Fruit fly (Drosophila melanogaster): ENCODE data around the gene CG33700.

DNA sequence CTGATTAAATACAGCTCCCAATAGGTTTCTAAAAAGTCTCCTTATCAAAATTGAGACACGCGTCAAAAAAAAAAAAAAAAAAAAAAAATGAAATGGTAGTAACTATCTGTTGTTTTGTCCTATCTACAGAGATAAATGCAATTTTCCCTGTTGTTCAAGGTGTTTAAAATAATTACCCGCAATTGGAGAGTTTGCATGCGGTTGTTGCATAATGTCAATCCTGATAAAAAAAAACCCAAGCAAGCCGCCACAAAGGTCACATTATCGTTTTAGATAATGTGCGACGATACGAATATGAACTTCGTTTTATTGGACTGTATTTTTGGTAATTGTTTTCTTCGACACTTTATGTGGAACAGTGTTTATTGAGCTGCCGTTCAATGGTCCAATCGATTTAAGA lies 22.5 kb downstream of the CG33700 start:
- TF ChIP-seq CG13204 (GFP tag; optimal IDR thresholded peaks at IDR 0.05) (no peak), CG10348 (GFP tag; IDR thresholded peaks at IDR 0.05) (no peak), EcR (GFP tag; optimal IDR thresholded peaks at IDR 0.05) (no peak), CG32121 (GFP tag; IDR thresholded peaks at IDR 0.05) (no peak), CG12605 (GFP tag; IDR thresholded peaks at IDR 0.05) (no peak), Ets98B (GFP tag; IDR thresholded peaks at IDR 0.05) (no peak), CG15710 (tag; optimal IDR thresholded peaks at IDR 0.05) (no peak), CG34367 (tag; optimal IDR thresholded peaks at IDR 0.05) (no peak), gl (tag; optimal IDR thresholded peaks at IDR 0.05) (no peak), Snoo (tag; optimal IDR thresholded peaks at IDR 0.05) (no peak), CG14655 (GFP tag; optimal IDR thresholded peaks at IDR 0.05) (no peak)

Data from whole organism, pupa.